Worm (Caenorhabditis elegans): ENCODE results near the gene memi-3.

memi-3 gene

ce11 chrIV:11403288-11403991, at the start of gene memi-3, which contains the start of gene cyp-31A2:
memi-3 (minus strand) TSS chrIV:11403338.
cyp-31A2 (plus strand) TSS chrIV:11403961.
- TF ChIP-seq klf-2 (GFP tag; conservative IDR thresholded peaks at IDR 0.05) (no peak), ztf-29 (GFP tag; IDR thresholded peaks at IDR 0.05) (no peak), ref-1 (GFP tag; conservative IDR thresholded peaks at IDR 0.05) (no peak), med-1 (GFP tag; optimal IDR thresholded peaks at IDR 0.05; ENCODE audit: insufficient read depth) (no peak), ztf-23 (GFP tag; IDR thresholded peaks at IDR 0.05) (no peak), tab-1 (GFP tag; IDR thresholded peaks at IDR 0.05) (no peak), T22C8.4 (GFP tag; IDR thresholded peaks at IDR 0.05) (no peak), cog-1 (tag; optimal IDR thresholded peaks at IDR 0.05) (no peak)

ce11 chrIV:11452928-11453327, 49.8 kb upstream of the memi-3 start:
- no peak for TF ChIP-seq klf-2 (GFP tag; conservative IDR thresholded peaks at IDR 0.05)
- no peak for TF ChIP-seq ztf-29 (GFP tag; IDR thresholded peaks at IDR 0.05)

ce11 chrIV:11438255-11438654, 35.1 kb upstream of the memi-3 start:
- TF ChIP-seq flt-1 (GFP tag; IDR thresholded peaks at IDR 0.05) (no peak), T22C8.4 (GFP tag; IDR thresholded peaks at IDR 0.05) (no peak), med-1 (GFP tag; optimal IDR thresholded peaks at IDR 0.05; ENCODE audit: insufficient read depth) (no peak), ref-1 (GFP tag; conservative IDR thresholded peaks at IDR 0.05) (no peak), klf-2 (GFP tag; conservative IDR thresholded peaks at IDR 0.05) (no peak), cog-1 (tag; optimal IDR thresholded peaks at IDR 0.05) (no peak), tab-1 (GFP tag; IDR thresholded peaks at IDR 0.05) (no peak), ztf-29 (GFP tag; IDR thresholded peaks at IDR 0.05) (no peak), ztf-23 (GFP tag; IDR thresholded peaks at IDR 0.05) (no peak)

ce11 chrIV:11435761-11436160, 32.6 kb upstream of the memi-3 start:
- TF ChIP-seq ref-1 (GFP tag; conservative IDR thresholded peaks at IDR 0.05) (no peak), klf-2 (GFP tag; conservative IDR thresholded peaks at IDR 0.05) (no peak), flt-1 (GFP tag; IDR thresholded peaks at IDR 0.05) (no peak), ztf-29 (GFP tag; IDR thresholded peaks at IDR 0.05) (no peak), cog-1 (tag; optimal IDR thresholded peaks at IDR 0.05) (no peak), med-1 (GFP tag; optimal IDR thresholded peaks at IDR 0.05; ENCODE audit: insufficient read depth) (no peak), ztf-23 (GFP tag; IDR thresholded peaks at IDR 0.05) (no peak), tab-1 (GFP tag; IDR thresholded peaks at IDR 0.05) (no peak), T22C8.4 (GFP tag; IDR thresholded peaks at IDR 0.05) (no peak)

- TF ChIP-seq med-1 (GFP tag; optimal IDR thresholded peaks at IDR 0.05; ENCODE audit: insufficient read depth) (no peak), T22C8.4 (GFP tag; IDR thresholded peaks at IDR 0.05) (no peak), ztf-29 (GFP tag; IDR thresholded peaks at IDR 0.05) (no peak), ztf-23 (GFP tag; IDR thresholded peaks at IDR 0.05) (no peak), ref-1 (GFP tag; conservative IDR thresholded peaks at IDR 0.05) (no peak)
Measured at ce11 chrIV:11434575-11434974, 31.4 kb upstream of the memi-3 start.

- no peak for TF ChIP-seq ztf-29 (GFP tag; IDR thresholded peaks at IDR 0.05)
Measured at ce11 chrIV:11433709-11434108, 30.6 kb upstream of the memi-3 start.

- TF ChIP-seq cog-1 (tag; optimal IDR thresholded peaks at IDR 0.05) (no peak), ztf-23 (GFP tag; IDR thresholded peaks at IDR 0.05) (no peak), klf-2 (GFP tag; conservative IDR thresholded peaks at IDR 0.05) (no peak), ztf-29 (GFP tag; IDR thresholded peaks at IDR 0.05) (no peak), med-1 (GFP tag; optimal IDR thresholded peaks at IDR 0.05; ENCODE audit: insufficient read depth) (no peak), flt-1 (GFP tag; IDR thresholded peaks at IDR 0.05) (no peak), T22C8.4 (GFP tag; IDR thresholded peaks at IDR 0.05) (no peak), tab-1 (GFP tag; IDR thresholded peaks at IDR 0.05) (no peak), ref-1 (GFP tag; conservative IDR thresholded peaks at IDR 0.05) (no peak)
Measured at ce11 chrIV:11431448-11431847, 28.3 kb upstream of the memi-3 start.

- TF ChIP-seq flt-1 (GFP tag; IDR thresholded peaks at IDR 0.05): no peak
- no peak for TF ChIP-seq klf-2 (GFP tag; conservative IDR thresholded peaks at IDR 0.05)
- TF ChIP-seq ztf-23 (GFP tag; IDR thresholded peaks at IDR 0.05): no peak
- TF ChIP-seq tab-1 (GFP tag; IDR thresholded peaks at IDR 0.05): no peak
- no peak for TF ChIP-seq T22C8.4 (GFP tag; IDR thresholded peaks at IDR 0.05)
- no peak for TF ChIP-seq ref-1 (GFP tag; conservative IDR thresholded peaks at IDR 0.05)
- TF ChIP-seq ztf-29 (GFP tag; IDR thresholded peaks at IDR 0.05): no peak
- TF ChIP-seq med-1 (GFP tag; optimal IDR thresholded peaks at IDR 0.05; ENCODE audit: insufficient read depth): no peak
- no peak for TF ChIP-seq cog-1 (tag; optimal IDR thresholded peaks at IDR 0.05)
Measured at ce11 chrIV:11425442-11425841, 22.3 kb upstream of the memi-3 start, which contains the start of gene kin-4. kin-4 (plus strand) TSS chrIV:11425742.

ce11 chrIV:11424830-11425229, 21.7 kb upstream of the memi-3 start, which contains the start of gene F22B3.8:
F22B3.8 (minus strand) TSS chrIV:11424930.
- TF ChIP-seq cog-1 (tag; optimal IDR thresholded peaks at IDR 0.05): no peak
- no peak for TF ChIP-seq ref-1 (GFP tag; conservative IDR thresholded peaks at IDR 0.05)
- no peak for TF ChIP-seq T22C8.4 (GFP tag; IDR thresholded peaks at IDR 0.05)
- no peak for TF ChIP-seq tab-1 (GFP tag; IDR thresholded peaks at IDR 0.05)
- no peak for TF ChIP-seq klf-2 (GFP tag; conservative IDR thresholded peaks at IDR 0.05)
- no peak for TF ChIP-seq ztf-23 (GFP tag; IDR thresholded peaks at IDR 0.05)
- TF ChIP-seq flt-1 (GFP tag; IDR thresholded peaks at IDR 0.05): no peak

- TF ChIP-seq cog-1 (tag; optimal IDR thresholded peaks at IDR 0.05) (no peak), ztf-29 (GFP tag; IDR thresholded peaks at IDR 0.05) (no peak), klf-2 (GFP tag; conservative IDR thresholded peaks at IDR 0.05) (no peak), tab-1 (GFP tag; IDR thresholded peaks at IDR 0.05) (no peak), ztf-23 (GFP tag; IDR thresholded peaks at IDR 0.05) (no peak), T22C8.4 (GFP tag; IDR thresholded peaks at IDR 0.05) (no peak), flt-1 (GFP tag; IDR thresholded peaks at IDR 0.05) (no peak), med-1 (GFP tag; optimal IDR thresholded peaks at IDR 0.05; ENCODE audit: insufficient read depth) (no peak), ref-1 (GFP tag; conservative IDR thresholded peaks at IDR 0.05) (no peak)
Measured at ce11 chrIV:11421696-11422095, 18.6 kb upstream of the memi-3 start, which contains the start of gene F22B3.7. F22B3.7 (minus strand) TSS chrIV:11421796.

Data from whole organism, midembryonic.